Fruit fly (Drosophila melanogaster): ENCODE data around the gene fusl.

fusl gene

dm6 chr2L:5338024-5338720 lies at the start of gene fusl:
fusl (minus strand) TSS chr2L:5338073.
- TF ChIP-seq CG8478 (optimal IDR thresholded peaks at IDR 0.05) (no peak), CTCF (optimal IDR thresholded peaks at IDR 0.05) (no peak)

dm6 chr2L:5386261-5386660 lies 48.4 kb upstream of the fusl start:
- TF ChIP-seq CG8478 (optimal IDR thresholded peaks at IDR 0.05) (no peak), CTCF (optimal IDR thresholded peaks at IDR 0.05) (no peak)

dm6 chr2L:5381305-5381973 lies 43.6 kb upstream of the fusl start:
- TF ChIP-seq CTCF (optimal IDR thresholded peaks at IDR 0.05) (no peak), CG8478 (optimal IDR thresholded peaks at IDR 0.05) (no peak)

- TF ChIP-seq CG8478 (optimal IDR thresholded peaks at IDR 0.05), result no peak
- no peak for TF ChIP-seq CTCF (optimal IDR thresholded peaks at IDR 0.05)
These were observed 41.0 kb upstream of the fusl start for dm6 chr2L:5378829-5379228.

- TF ChIP-seq CTCF (optimal IDR thresholded peaks at IDR 0.05) (no peak), CG8478 (optimal IDR thresholded peaks at IDR 0.05) (no peak)
These were observed 38.6 kb upstream of the fusl start for dm6 chr2L:5376442-5376841.

dm6 chr2L:5374989-5375388 lies 37.1 kb upstream of the fusl start:
- TF ChIP-seq CTCF (optimal IDR thresholded peaks at IDR 0.05) (no peak), CG8478 (optimal IDR thresholded peaks at IDR 0.05) (no peak)

dm6 chr2L:5374216-5374615 lies 36.3 kb upstream of the fusl start:
- TF ChIP-seq CTCF (optimal IDR thresholded peaks at IDR 0.05) (no peak), CG8478 (optimal IDR thresholded peaks at IDR 0.05) (no peak)

dm6 chr2L:5372552-5372951 lies 34.7 kb upstream of the fusl start:
- TF ChIP-seq CG8478 (optimal IDR thresholded peaks at IDR 0.05), result no peak

dm6 chr2L:5367983-5368382 lies 30.1 kb upstream of the fusl start:
- TF ChIP-seq CG8478 (optimal IDR thresholded peaks at IDR 0.05), result no peak
- TF ChIP-seq CTCF (optimal IDR thresholded peaks at IDR 0.05), result no peak

- peak; percentile 61 to 88 for TF ChIP-seq CTCF (optimal IDR thresholded peaks at IDR 0.05)
- TF ChIP-seq CG8478 (optimal IDR thresholded peaks at IDR 0.05), result no peak
These were observed 28.0 kb upstream of the fusl start for dm6 chr2L:5365841-5366240.

dm6 chr2L:5362351-5362750 lies 24.5 kb upstream of the fusl start:
- no peak for TF ChIP-seq CG8478 (optimal IDR thresholded peaks at IDR 0.05)
- no peak for TF ChIP-seq CTCF (optimal IDR thresholded peaks at IDR 0.05)

dm6 chr2L:5353454-5353853 lies 15.6 kb upstream of the fusl start:
- TF ChIP-seq CG8478 (optimal IDR thresholded peaks at IDR 0.05) (no peak), CTCF (optimal IDR thresholded peaks at IDR 0.05) (no peak)

dm6 chr2L:5348591-5348990 lies 10.7 kb upstream of the fusl start:
- no peak for TF ChIP-seq CG8478 (optimal IDR thresholded peaks at IDR 0.05)
- TF ChIP-seq CTCF (optimal IDR thresholded peaks at IDR 0.05), result no peak

- TF ChIP-seq CG8478 (optimal IDR thresholded peaks at IDR 0.05) (no peak), CTCF (optimal IDR thresholded peaks at IDR 0.05) (no peak)
These were observed 8.0 kb upstream of the fusl start, which contains the start of gene nompC for dm6 chr2L:5345900-5346299. nompC (plus strand) TSS chr2L:5346200.

dm6 chr2L:5342119-5342817 lies 4.4 kb upstream of the fusl start, which contains the start of gene Acsf2:
Acsf2 (minus strand) TSS chr2L:5342234.
- TF ChIP-seq CTCF (optimal IDR thresholded peaks at IDR 0.05), result no peak
- TF ChIP-seq CG8478 (optimal IDR thresholded peaks at IDR 0.05), result no peak
